Fruit fly (Drosophila melanogaster) whole organism, pupa: ENCODE data around the gene CG11714.

ENCODE experiments used
- CG10348 ChIP-seq: fragments of 200-800 bp; sonication (Bioruptor generic); IDR thresholded peaks from 2 replicates; pipeline ENCODE4 v1.3.6; 2022; ENCODE audit warnings: missing biosample characterization, missing genetic modification characterization
- CG14655 ChIP-seq: fragments of 200-800 bp; sonication (Bioruptor generic); optimal IDR thresholded peaks from 3 replicates; lab custom pipeline; 2017; ENCODE audit warnings: mild to moderate bottlenecking, missing biosample characterization, missing genetic modification reagents, missing genetic modification characterization
- CG32121 ChIP-seq: fragments of 200-800 bp; sonication (Bioruptor generic); IDR thresholded peaks from 2 replicates; pipeline ENCODE4 v1.3.6; 2022; ENCODE audit warnings: missing biosample characterization, missing genetic modification characterization
- Pif1B ChIP-seq: fragments of 200-800 bp; sonication (Bioruptor generic); optimal IDR thresholded peaks from 3 replicates; lab custom pipeline; 2016; ENCODE audit warnings: missing biosample characterization, missing genetic modification characterization

DNA sequence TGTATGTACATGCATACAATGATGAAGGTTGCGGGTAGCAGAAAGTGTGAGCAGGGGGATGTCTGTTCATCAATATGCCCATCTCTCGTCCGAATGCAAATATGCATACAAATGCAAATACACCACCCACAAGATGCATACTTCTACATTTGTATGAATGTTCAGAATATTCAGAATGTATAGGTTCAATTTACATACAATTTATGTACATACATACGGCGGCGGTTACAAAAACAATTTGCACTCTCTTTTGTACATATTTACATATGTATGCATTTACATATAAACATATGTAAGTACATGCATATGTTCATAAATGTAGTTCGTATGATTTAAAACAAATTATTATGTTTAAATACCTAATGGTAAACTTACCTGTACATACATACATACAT is 30.6 kb downstream of the CG11714 start:
- TF ChIP-seq CG10348 (GFP tag; lab: Robert Waterston, UW) (no peak), CG32121 (no peak), Pif1B (GFP tag; lab: Kevin White, UChicago) (no peak), CG14655 (GFP tag; lab: Kevin White, UChicago) (no peak)
